Fruit fly (Drosophila melanogaster) whole organism, embryonic: Measurements from ENCODE around the gene FRG1.

Experiments used
- Adf1 ChIP-seq: fragments of 200-800 bp; sonication (Bioruptor generic); IDR thresholded peaks from 2 replicates; pipeline ENCODE4 v1.3.6; 2022; ENCODE audit warnings: missing biosample characterization, missing genetic modification characterization
- B-H1 ChIP-seq: fragments of 200-800 bp; sonication (Bioruptor generic); IDR thresholded peaks from 3 replicates; pipeline ENCODE4 v1.3.6; 2022; ENCODE audit warnings: missing biosample characterization, missing genetic modification characterization
- Bdp1 ChIP-seq: fragments of 200-800 bp; sonication (Bioruptor generic); optimal IDR thresholded peaks from 3 replicates; lab custom pipeline; 2016; ENCODE audit warnings: missing biosample characterization, missing genetic modification characterization
- BtbVII ChIP-seq: fragments of 200-800 bp; sonication (Bioruptor generic); optimal IDR thresholded peaks from 3 replicates; lab custom pipeline; 2017; ENCODE audit warnings: missing biosample characterization, mild to moderate bottlenecking, missing genetic modification characterization
- CG11085 ChIP-seq: fragments of 200-800 bp; sonication (Bioruptor generic); IDR thresholded peaks from 2 replicates; pipeline ENCODE4 v1.3.6; 2022; ENCODE audit warnings: missing biosample characterization, missing genetic modification characterization
- CG11247 ChIP-seq: fragments of 200-800 bp; sonication (Bioruptor generic); IDR thresholded peaks from 2 replicates; pipeline ENCODE4 v1.3.6; 2022; ENCODE audit warnings: missing biosample characterization, missing genetic modification characterization
- CG11504 ChIP-seq: fragments of 200-800 bp; sonication (Bioruptor generic); optimal IDR thresholded peaks from 3 replicates; lab custom pipeline; 2019; ENCODE audit warnings: missing biosample characterization, mild to moderate bottlenecking, missing genetic modification characterization, moderate library complexity
- CG12769 ChIP-seq: fragments of 200-800 bp; sonication (Bioruptor generic); optimal IDR thresholded peaks from 2 replicates; lab custom pipeline; 2019; ENCODE audit warnings: missing biosample characterization, mild to moderate bottlenecking, missing genetic modification characterization, moderate library complexity
- CG13775 ChIP-seq: fragments of 200-800 bp; sonication (Bioruptor generic); optimal IDR thresholded peaks from 3 replicates; lab custom pipeline; 2017; ENCODE audit warnings: missing biosample characterization, mild to moderate bottlenecking, missing genetic modification characterization
- CG14014 ChIP-seq: fragments of 200-800 bp; sonication (Bioruptor generic); IDR thresholded peaks from 2 replicates; pipeline ENCODE4 v1.3.6; 2022; ENCODE audit warnings: missing biosample characterization, missing genetic modification characterization
- CG15479 ChIP-seq: fragments of 200-800 bp; sonication (Bioruptor generic); optimal IDR thresholded peaks from 3 replicates; lab custom pipeline; 2019; ENCODE audit warnings: missing biosample characterization, mild to moderate bottlenecking, missing genetic modification characterization, moderate library complexity
- CG15514 ChIP-seq: fragments of 200-800 bp; sonication (Bioruptor generic); optimal IDR thresholded peaks from 3 replicates; lab custom pipeline; 2017; ENCODE audit warnings: missing biosample characterization, missing genetic modification characterization, mild to moderate bottlenecking, moderate library complexity, missing genetic modification reagents
- CG15601 ChIP-seq: fragments of 200-800 bp; sonication (Bioruptor generic); optimal IDR thresholded peaks from 3 replicates; lab custom pipeline; 2019; ENCODE audit warnings: missing biosample characterization, mild to moderate bottlenecking, missing genetic modification characterization, moderate library complexity
- CG18476 ChIP-seq: fragments of 200-800 bp; sonication (Bioruptor generic); optimal IDR thresholded peaks from 2 replicates; lab custom pipeline; 2016; ENCODE audit warnings: missing biosample characterization, mild to moderate bottlenecking, missing genetic modification characterization
- CG2199 ChIP-seq: fragments of 200-800 bp; sonication (Bioruptor generic); IDR thresholded peaks from 3 replicates; pipeline ENCODE4 v1.3.6; 2022; ENCODE audit warnings: missing biosample characterization, missing genetic modification characterization
- CG2202 ChIP-seq: fragments of 200-800 bp; sonication (Bioruptor generic); optimal IDR thresholded peaks from 2 replicates; lab custom pipeline; 2018; ENCODE audit warnings: missing biosample characterization, mild to moderate bottlenecking, missing genetic modification characterization
- CG2712 ChIP-seq: fragments of 200-800 bp; optimal IDR thresholded peaks from 3 replicates; lab custom pipeline; 2019; ENCODE audit warnings: missing biosample characterization, mild to moderate bottlenecking, missing genetic modification characterization, moderate library complexity
- CG30020 ChIP-seq: fragments of 200-800 bp; optimal IDR thresholded peaks from 2 replicates; lab custom pipeline; 2019; ENCODE audit warnings: missing biosample characterization, mild to moderate bottlenecking, missing genetic modification characterization, moderate library complexity
- CG30431 ChIP-seq: fragments of 200-800 bp; sonication (Bioruptor generic); optimal IDR thresholded peaks from 2 replicates; lab custom pipeline; 2017; ENCODE audit warnings: missing biosample characterization, missing genetic modification characterization
- CG3065 ChIP-seq: fragments of 200-800 bp; sonication (Bioruptor generic); optimal IDR thresholded peaks from 2 replicates; lab custom pipeline; 2016; ENCODE audit warnings: missing biosample characterization, missing genetic modification characterization
- CG31224 ChIP-seq: fragments of 200-800 bp; sonication (Bioruptor generic); IDR thresholded peaks from 2 replicates; pipeline ENCODE4 v1.3.6; 2022; ENCODE audit warnings: missing biosample characterization, missing genetic modification characterization
- CG31441 ChIP-seq: fragments of 200-800 bp; sonication (Bioruptor generic); IDR thresholded peaks from 2 replicates; pipeline ENCODE4 v1.3.6; 2022; ENCODE audit warnings: missing biosample characterization, missing genetic modification characterization
- CG3281 ChIP-seq: fragments of 200-800 bp; sonication (Bioruptor generic); optimal IDR thresholded peaks from 3 replicates; lab custom pipeline; 2017; ENCODE audit warnings: missing biosample characterization, mild to moderate bottlenecking, missing genetic modification characterization
- CG34422 ChIP-seq: fragments of 200-800 bp; sonication (Bioruptor generic); IDR thresholded peaks from 3 replicates; pipeline ENCODE4 v1.3.6; 2022; ENCODE audit warnings: missing biosample characterization, missing genetic modification characterization
- CG3995 ChIP-seq: fragments of 200-800 bp; sonication (Bioruptor generic); optimal IDR thresholded peaks from 3 replicates; lab custom pipeline; 2016; ENCODE audit warnings: missing biosample characterization, missing genetic modification characterization
- CG4424 ChIP-seq: fragments of 200-800 bp; sonication (Bioruptor generic); optimal IDR thresholded peaks from 3 replicates; lab custom pipeline; 2016; ENCODE audit warnings: missing biosample characterization, missing genetic modification characterization
- CG7271 ChIP-seq: fragments of 200-800 bp; sonication (Bioruptor generic); optimal IDR thresholded peaks from 2 replicates; lab custom pipeline; 2018; ENCODE audit warnings: missing biosample characterization, mild to moderate bottlenecking, missing genetic modification characterization, moderate library complexity
- CG8478 ChIP-seq: fragments of >200 bp; optimal IDR thresholded peaks from 2 replicates; lab custom pipeline; 2018
- CG8944 ChIP-seq: fragments of 200-800 bp; sonication (Bioruptor generic); optimal IDR thresholded peaks from 3 replicates; lab custom pipeline; 2016; ENCODE audit warnings: missing biosample characterization, missing genetic modification characterization
- CG9817 ChIP-seq: fragments of 200-800 bp; sonication (Bioruptor generic); optimal IDR thresholded peaks from 2 replicates; lab custom pipeline; 2018; ENCODE audit warnings: missing biosample characterization, mild to moderate bottlenecking, missing genetic modification characterization, moderate library complexity
- CkIIα-i1 ChIP-seq: fragments of 200-800 bp; sonication (Bioruptor generic); IDR thresholded peaks from 2 replicates; pipeline ENCODE4 v1.3.6; 2022; ENCODE audit warnings: missing biosample characterization, missing genetic modification characterization
- Dll ChIP-seq: fragments of 200-800 bp; sonication (Bioruptor generic); IDR thresholded peaks from 4 replicates; pipeline ENCODE4 v1.3.6; 2022; ENCODE audit warnings: missing biosample characterization, missing genetic modification characterization; ENCODE audit not compliant: partially characterized antibody
- E2f1 ChIP-seq: fragments of 200-800 bp; sonication (Bioruptor generic); IDR thresholded peaks from 2 replicates; pipeline ENCODE4 v1.3.6; 2022; ENCODE audit warnings: missing biosample characterization, missing genetic modification characterization
- Fer3 ChIP-seq: fragments of 200-800 bp; sonication (Bioruptor generic); optimal IDR thresholded peaks from 2 replicates; lab custom pipeline; 2018; ENCODE audit warnings: missing biosample characterization, mild to moderate bottlenecking, missing genetic modification characterization, moderate library complexity
- HLH4C ChIP-seq: fragments of 200-800 bp; sonication (Bioruptor generic); IDR thresholded peaks from 3 replicates; pipeline ENCODE4 v1.3.6; 2022; ENCODE audit warnings: missing biosample characterization, missing genetic modification characterization; ENCODE audit not compliant: partially characterized antibody
- Med ChIP-seq: fragments of 200-800 bp; sonication (Bioruptor generic); peaks from one replicate; lab custom pipeline; 2016; ENCODE audit warnings: missing biosample characterization, missing genetic modification characterization, mild to moderate bottlenecking, inconsistent platforms, moderate library complexity
- NFAT ChIP-seq: fragments of 200-800 bp; sonication (Bioruptor generic); IDR thresholded peaks from 2 replicates; pipeline ENCODE4 v1.3.6; 2022; ENCODE audit warnings: missing biosample characterization, missing genetic modification characterization
- Nf-YA ChIP-seq: fragments of 200-800 bp; sonication (Bioruptor generic); IDR thresholded peaks from 2 replicates; pipeline ENCODE4 v1.3.6; 2022; ENCODE audit warnings: missing biosample characterization, missing genetic modification characterization
- Trl ChIP-seq, 3 experiments: fragments of >200 bp in 2 of 3; fragments of 200-800 bp in 1 of 3; sonication (Bioruptor generic) in 1 of 3; optimal IDR thresholded peaks; 2 replicates in 1 of 3; 3 replicates in 2 of 3; lab custom pipeline; 2016 to 2017; ENCODE audit warnings: missing biosample characterization in 1 of 3, missing genetic modification characterization in 1 of 3
- abd-A ChIP-seq: fragments of 200-800 bp; sonication (Bioruptor generic); optimal IDR thresholded peaks from 3 replicates; lab custom pipeline; 2019; ENCODE audit warnings: missing biosample characterization, mild to moderate bottlenecking, missing genetic modification characterization, moderate library complexity
- ewg ChIP-seq: fragments of 200-800 bp; sonication (Bioruptor generic); optimal IDR thresholded peaks from 3 replicates; lab custom pipeline; 2017; ENCODE audit warnings: mild to moderate bottlenecking, missing biosample characterization, missing genetic modification reagents, missing genetic modification characterization
- fd102C ChIP-seq: fragments of 200-800 bp; sonication (Bioruptor generic); optimal IDR thresholded peaks from 2 replicates; lab custom pipeline; 2018; ENCODE audit warnings: missing biosample characterization, mild to moderate bottlenecking, missing genetic modification characterization, moderate library complexity
- gsb ChIP-seq: fragments of 200-800 bp; sonication (Bioruptor generic); IDR thresholded peaks from 2 replicates; pipeline ENCODE4 v1.3.6; 2022; ENCODE audit warnings: missing biosample characterization, missing genetic modification characterization
- inv ChIP-seq: fragments of 200-800 bp; sonication (Bioruptor generic); IDR thresholded peaks from 2 replicates; pipeline ENCODE4 v1.3.6; 2022; ENCODE audit warnings: missing biosample characterization, missing genetic modification characterization; ENCODE audit not compliant: partially characterized antibody
- prd ChIP-seq, 3 experiments: fragments of >200 bp in 2 of 3; fragments of 200-800 bp in 1 of 3; sonication (Bioruptor generic) in 1 of 3; optimal IDR thresholded peaks in 2 of 3; IDR thresholded peaks in 1 of 3; 2 replicates in 2 of 3; 3 replicates in 1 of 3; pipeline versions ENCODE4 v1.3.6 to Lab custom; 2017 to 2022; ENCODE audit warnings: missing biosample characterization in 1 of 3, missing genetic modification characterization in 1 of 3
- pros ChIP-seq: fragments of 200-800 bp; sonication (Bioruptor generic); optimal IDR thresholded peaks from 3 replicates; lab custom pipeline; 2019; ENCODE audit warnings: missing biosample characterization, mild to moderate bottlenecking, missing genetic modification characterization, moderate library complexity
- tap ChIP-seq: fragments of 200-800 bp; optimal IDR thresholded peaks from 3 replicates; lab custom pipeline; 2019; ENCODE audit warnings: missing biosample characterization, mild to moderate bottlenecking, missing genetic modification characterization, moderate library complexity
- wor ChIP-seq: fragments of 200-800 bp; sonication (Bioruptor generic); IDR thresholded peaks from 2 replicates; pipeline ENCODE4 v1.3.6; 2022; ENCODE audit warnings: missing biosample characterization, missing genetic modification characterization
- zfh2 ChIP-seq: fragments of 200-800 bp; sonication (Bioruptor generic); optimal IDR thresholded peaks from 2 replicates; lab custom pipeline; 2016; ENCODE audit warnings: missing biosample characterization, missing genetic modification characterization

The FRG1 gene

dm6 chr3L:20316956-20317589, 20.3 kb upstream of the FRG1 start, which contains the start of gene Spn77Ba (continued):
- TF ChIP-seq CG15479 (GFP tag; lab: Kevin White, UChicago) (no peak), CG8478 (no peak), CkIIα-i1 (no peak), CG15514 (no peak), CG2199 (GFP tag; lab: Robert Waterston, UW) (no peak), Trl (optimal IDR thresholded peaks at IDR 0.05; lab: Kevin White, UChicago) (peak in 1 of 2 experiments; percentile 33), Trl (GFP tag; optimal IDR thresholded peaks at IDR 0.05; lab: Kevin White, UChicago) (no peak), ewg (no peak), pros (GFP tag; lab: Kevin White, UChicago) (no peak), CG3065 (GFP tag; lab: Kevin White, UChicago) (no peak), HLH4C (GFP tag; lab: Robert Waterston, UW) (0 out of 3 replicates have a peak, but pooled peaks have one; percentile 31), gsb (GFP tag; lab: Robert Waterston, UW) (0 out of 2 replicates have a peak, but pooled peaks have one; percentile 18), CG31441 (GFP tag; lab: Robert Waterston, UW) (no peak), BtbVII (peak; percentile 24), CG34422 (GFP tag; lab: Robert Waterston, UW) (0 out of 3 replicates have a peak, but pooled peaks have one; percentile 28), CG2202 (tag; lab: Kevin White, UChicago) (no peak), CG3281 (GFP tag; lab: Kevin White, UChicago) (no peak), CG11085 (GFP tag; lab: Robert Waterston, UW) (no peak), CG15601 (no peak), CG30020 (no peak), Med (peak; percentile 48), prd (optimal IDR thresholded peaks at IDR 0.05; lab: Kevin White, UChicago) (no peak), prd (GFP tag; IDR thresholded peaks at IDR 0.05; lab: Robert Waterston, UW) (no peak), abd-A (tag; lab: Kevin White, UChicago) (no peak), CG2712 (tag; lab: Kevin White, UChicago) (no peak), CG18476 (GFP tag; lab: Kevin White, UChicago) (no peak), Nf-YA (GFP tag; lab: Robert Waterston, UW) (no peak), Bdp1 (GFP tag; lab: Kevin White, UChicago) (no peak), CG13775 (no peak), Fer3 (tag; lab: Kevin White, UChicago) (no peak), tap (tag; lab: Kevin White, UChicago) (no peak), CG11504 (tag; lab: Kevin White, UChicago) (no peak), CG4424 (GFP tag; lab: Kevin White, UChicago) (no peak), inv (no peak), CG7271 (tag; lab: Kevin White, UChicago) (no peak), Adf1 (GFP tag; lab: Robert Waterston, UW) (peak; percentile 18; the same call in 1 of the 2 replicates), CG9817 (no peak), CG8944 (GFP tag; lab: Kevin White, UChicago) (no peak), B-H1 (no peak), zfh2 (GFP tag; lab: Kevin White, UChicago) (no peak), CG14014 (GFP tag; lab: Robert Waterston, UW) (no peak), wor (no peak), CG12769 (peak; percentile 35), CG11247 (no peak), fd102C (GFP tag; lab: Kevin White, UChicago) (no peak), CG3995 (GFP tag; lab: Kevin White, UChicago) (no peak), NFAT (GFP tag; lab: Robert Waterston, UW) (0 out of 2 replicates have a peak, but pooled peaks have one; percentile 13), Dll (GFP tag; lab: Robert Waterston, UW) (no peak), CG31224 (no peak), CG30431 (GFP tag; lab: Kevin White, UChicago) (no peak), E2f1 (GFP tag; lab: Robert Waterston, UW) (no peak)
